Worm (Caenorhabditis elegans): ENCODE results near the gene cest-33.

DNA sequence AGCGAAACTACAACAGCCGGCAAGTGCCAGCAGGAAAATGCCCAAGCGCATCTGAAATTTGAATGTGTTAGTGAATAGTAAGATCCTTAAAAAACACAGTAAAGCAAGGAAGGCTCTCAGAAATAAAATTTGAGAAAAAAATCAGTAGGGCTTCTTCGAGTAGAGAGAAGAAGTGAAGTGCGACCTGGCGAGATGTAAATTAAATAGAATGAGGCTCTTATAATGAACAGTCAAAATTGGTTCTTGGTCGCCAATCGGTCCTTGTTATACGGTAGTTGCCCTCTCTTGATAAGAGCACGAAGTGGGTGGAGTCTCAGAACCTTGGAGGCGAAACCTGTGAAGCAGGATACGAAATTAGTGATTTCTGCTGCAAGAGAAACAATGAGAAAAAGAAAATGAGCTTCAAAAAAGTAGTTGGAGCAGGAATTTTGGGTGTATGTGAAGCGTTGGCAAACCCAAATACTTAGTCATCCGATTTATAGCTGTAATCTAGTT lies 43.3 kb upstream of the cest-33 start, which contains the start of gene bcf-1:
- TF ChIP-seq snpc-4 (tag; optimal IDR thresholded peaks at IDR 0.05) (no peak), unc-62 (GFP tag; optimal IDR thresholded peaks at IDR 0.05) (no peak), nhr-28 (tag; optimal IDR thresholded peaks at IDR 0.05) (no peak), nhr-11 (tag; optimal IDR thresholded peaks at IDR 0.05) (no peak), ceh-28 (tag; optimal IDR thresholded peaks at IDR 0.05) (no peak), mdl-1 (tag; optimal IDR thresholded peaks at IDR 0.05) (no peak), ama-1 (optimal IDR thresholded peaks at IDR 0.05) (no peak), tbx-2 (tag; optimal IDR thresholded peaks at IDR 0.05) (no peak), fkh-10 (GFP tag; optimal IDR thresholded peaks at IDR 0.05) (no peak), elt-1 (tag; optimal IDR thresholded peaks at IDR 0.05) (no peak), nhr-25 (tag; optimal IDR thresholded peaks at IDR 0.05) (no peak)
